Worm (Caenorhabditis elegans) whole organism, late embryonic: ENCODE results near the gene lgc-46.

Experiments used
- hlh-30 ChIP-seq: sonication (generic microtip); optimal IDR thresholded peaks from 2 replicates; lab custom pipeline; 2017; ENCODE audit warnings: antibody characterized with exemption, missing genetic modification characterization, missing compliant biosample characterization; ENCODE audit not compliant: insufficient read depth
- unc-3 ChIP-seq, 2 experiments: fragments of 200-800 bp in 1 of 2; sonication (Bioruptor generic) in 1 of 2; sonication (generic microtip) in 1 of 2; conservative IDR thresholded peaks in 1 of 2; optimal IDR thresholded peaks in 1 of 2; 2 replicates each; pipeline versions ENCODE4 v1.3.6 to Lab custom; 2016 to 2022; ENCODE audit warnings: missing compliant biosample characterization in 2 of 2, missing genetic modification characterization in 2 of 2, missing genetic modification reagents in 1 of 2

DNA sequence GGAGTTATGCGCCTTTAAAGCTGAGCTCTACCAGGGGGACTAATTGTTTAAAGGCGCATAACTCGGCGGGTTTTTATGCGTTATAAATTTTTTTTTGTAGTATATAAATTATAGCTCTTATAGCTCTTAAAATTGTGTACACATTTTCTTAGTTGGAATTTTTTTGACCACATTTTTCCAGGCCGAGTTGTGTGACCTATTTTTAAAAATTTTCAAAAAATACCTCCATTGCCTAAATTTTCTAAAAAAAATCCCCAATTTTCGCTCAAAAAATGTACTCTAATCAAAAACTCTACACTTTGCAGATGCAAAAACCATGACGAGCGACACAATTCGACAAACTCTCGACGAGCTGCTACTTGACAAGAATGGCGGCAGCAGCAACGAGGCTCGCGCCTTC lies 32.9 kb downstream of the lgc-46 start, which contains the start of gene exc-6:
- TF ChIP-seq hlh-30 (tag; lab: Kevin White, UChicago) (no peak), unc-3 (GFP tag; conservative IDR thresholded peaks at IDR 0.05; lab: Robert Waterston, UW) (no peak), unc-3 (tag; optimal IDR thresholded peaks at IDR 0.05; lab: Kevin White, UChicago) (no peak)
